Worm (Caenorhabditis elegans): ENCODE data around the gene ubc-22.

DNA sequence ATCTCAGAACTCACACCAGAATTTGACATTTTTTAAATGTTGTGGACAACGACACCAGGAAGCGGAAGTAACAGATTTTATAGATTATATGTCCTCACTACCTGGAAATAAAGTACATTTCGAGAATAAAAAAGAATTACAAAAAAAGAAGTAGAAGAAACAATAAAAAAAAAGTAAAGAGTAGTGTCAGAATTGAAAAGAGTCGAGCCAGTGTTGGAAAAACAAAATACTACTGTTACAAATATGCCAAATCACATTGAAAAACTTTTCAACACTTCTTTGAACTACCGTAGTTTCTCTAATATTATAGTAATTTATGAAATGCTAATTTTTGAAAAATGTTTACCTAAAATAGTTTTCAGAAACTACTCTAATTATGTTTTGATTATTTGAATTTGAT is 5.8 kb upstream of the ubc-22 start, which contains the start of gene C06E2.1:
- no peak for TF ChIP-seq hmg-4 (GFP tag; optimal IDR thresholded peaks at IDR 0.05)
- TF ChIP-seq ets-7 (tag; optimal IDR thresholded peaks at IDR 0.05): no peak
- no peak for TF ChIP-seq ama-1 (optimal IDR thresholded peaks at IDR 0.05)
- TF ChIP-seq tbx-37 (GFP tag; conservative IDR thresholded peaks at IDR 0.05): no peak
- no peak for TF ChIP-seq flt-1 (GFP tag; IDR thresholded peaks at IDR 0.05)
- TF ChIP-seq sea-1 (GFP tag; conservative IDR thresholded peaks at IDR 0.05): no peak
